Fruit fly (Drosophila melanogaster) whole organism, embryonic: Measurements from ENCODE around the gene Sptz.

Experiments used
- Abd-B ChIP-seq: fragments of 200-800 bp; sonication (Bioruptor generic); optimal IDR thresholded peaks from 2 replicates; lab custom pipeline; 2018; ENCODE audit warnings: missing biosample characterization, mild to moderate bottlenecking, missing genetic modification characterization, moderate library complexity
- BEAF-32 ChIP-seq: fragments of 200-800 bp; sonication (Bioruptor generic); optimal IDR thresholded peaks from 3 replicates; lab custom pipeline; 2017; ENCODE audit warnings: missing biosample characterization, missing genetic modification characterization, mild to moderate bottlenecking, moderate library complexity, missing genetic modification reagents
- CG10462 ChIP-seq: fragments of 200-800 bp; sonication (Bioruptor generic); optimal IDR thresholded peaks from 2 replicates; lab custom pipeline; 2016; ENCODE audit warnings: missing biosample characterization, missing genetic modification characterization
- CG10654 ChIP-seq: fragments of 200-800 bp; sonication (Bioruptor generic); optimal IDR thresholded peaks from 2 replicates; lab custom pipeline; 2016; ENCODE audit warnings: missing biosample characterization, missing genetic modification characterization
- CG13624 ChIP-seq: fragments of 200-800 bp; sonication (Bioruptor generic); optimal IDR thresholded peaks from 2 replicates; lab custom pipeline; 2016; ENCODE audit warnings: missing biosample characterization, missing genetic modification characterization
- CG15479 ChIP-seq: fragments of 200-800 bp; sonication (Bioruptor generic); optimal IDR thresholded peaks from 3 replicates; lab custom pipeline; 2019; ENCODE audit warnings: missing biosample characterization, mild to moderate bottlenecking, missing genetic modification characterization, moderate library complexity
- CG1602 ChIP-seq: fragments of 200-800 bp; sonication (Bioruptor generic); optimal IDR thresholded peaks from 3 replicates; lab custom pipeline; 2016; ENCODE audit warnings: missing biosample characterization, missing genetic modification characterization
- CG1603 ChIP-seq: fragments of 200-800 bp; sonication (Bioruptor generic); optimal IDR thresholded peaks from 2 replicates; lab custom pipeline; 2019; ENCODE audit warnings: missing biosample characterization, mild to moderate bottlenecking, missing genetic modification characterization, moderate library complexity
- CG17328 ChIP-seq: fragments of 200-800 bp; sonication (Bioruptor generic); IDR thresholded peaks from 2 replicates; pipeline ENCODE4 v1.3.6; 2022; ENCODE audit warnings: missing biosample characterization, missing genetic modification characterization
- CG32767 ChIP-seq: fragments of 200-800 bp; sonication (Bioruptor generic); IDR thresholded peaks from 2 replicates; pipeline ENCODE4 v1.3.6; 2022; ENCODE audit warnings: missing biosample characterization, missing genetic modification characterization
- CG33213 ChIP-seq: fragments of 200-800 bp; sonication (Bioruptor generic); optimal IDR thresholded peaks from 3 replicates; lab custom pipeline; 2016; ENCODE audit warnings: missing biosample characterization, missing genetic modification characterization
- CG3838 ChIP-seq: fragments of 200-800 bp; sonication (Bioruptor generic); optimal IDR thresholded peaks from 3 replicates; lab custom pipeline; 2016; ENCODE audit warnings: missing biosample characterization, missing genetic modification characterization
- CG7786 ChIP-seq: fragments of 200-800 bp; sonication (Bioruptor generic); optimal IDR thresholded peaks from 2 replicates; lab custom pipeline; 2016; ENCODE audit warnings: missing biosample characterization, missing genetic modification characterization
- CG7839 ChIP-seq: fragments of 200-800 bp; sonication (Bioruptor generic); optimal IDR thresholded peaks from 3 replicates; lab custom pipeline; 2018; ENCODE audit warnings: missing biosample characterization, mild to moderate bottlenecking, missing genetic modification characterization, moderate library complexity
- CG7928 ChIP-seq: fragments of 200-800 bp; sonication (Bioruptor generic); optimal IDR thresholded peaks from 2 replicates; lab custom pipeline; 2017; ENCODE audit warnings: missing biosample characterization, mild to moderate bottlenecking, missing genetic modification characterization
- CG8290 ChIP-seq, 3 experiments: fragments of 200-800 bp; sonication (Bioruptor generic); optimal IDR thresholded peaks; 2 replicates each; lab custom pipeline; 2016 to 2019; ENCODE audit warnings: missing biosample characterization in 3 of 3, missing genetic modification characterization in 3 of 3, mild to moderate bottlenecking in 2 of 3, moderate library complexity in 1 of 3
- CG8388 ChIP-seq: fragments of 200-800 bp; sonication (Bioruptor generic); optimal IDR thresholded peaks from 2 replicates; lab custom pipeline; 2019; ENCODE audit warnings: missing biosample characterization, mild to moderate bottlenecking, missing genetic modification characterization, moderate library complexity
- Camta ChIP-seq: fragments of 200-800 bp; sonication (Bioruptor generic); optimal IDR thresholded peaks from 2 replicates; lab custom pipeline; 2016; ENCODE audit warnings: missing biosample characterization, missing genetic modification characterization
- Dek ChIP-seq: fragments of 200-800 bp; sonication (Bioruptor generic); optimal IDR thresholded peaks from 3 replicates; lab custom pipeline; 2019; ENCODE audit warnings: missing biosample characterization, mild to moderate bottlenecking, missing genetic modification characterization, moderate library complexity
- Fer1 ChIP-seq: fragments of 200-800 bp; sonication (Bioruptor generic); optimal IDR thresholded peaks from 2 replicates; lab custom pipeline; 2017; ENCODE audit warnings: missing biosample characterization, mild to moderate bottlenecking, missing genetic modification characterization
- Fer3 ChIP-seq: fragments of 200-800 bp; sonication (Bioruptor generic); optimal IDR thresholded peaks from 2 replicates; lab custom pipeline; 2018; ENCODE audit warnings: missing biosample characterization, mild to moderate bottlenecking, missing genetic modification characterization, moderate library complexity
- HmgZ ChIP-seq: fragments of 200-800 bp; sonication (Bioruptor generic); optimal IDR thresholded peaks from 2 replicates; lab custom pipeline; 2018; ENCODE audit warnings: missing biosample characterization, mild to moderate bottlenecking, missing genetic modification characterization
- Six4 ChIP-seq: fragments of 200-800 bp; sonication (Bioruptor generic); optimal IDR thresholded peaks from 2 replicates; lab custom pipeline; 2016; ENCODE audit warnings: missing biosample characterization, missing genetic modification characterization
- Trl ChIP-seq, 3 experiments: fragments of >200 bp in 2 of 3; fragments of 200-800 bp in 1 of 3; sonication (Bioruptor generic) in 1 of 3; optimal IDR thresholded peaks; 2 replicates in 1 of 3; 3 replicates in 2 of 3; lab custom pipeline; 2016 to 2017; ENCODE audit warnings: missing biosample characterization in 1 of 3, missing genetic modification characterization in 1 of 3
- YL-1 ChIP-seq: fragments of 200-800 bp; sonication (Bioruptor generic); optimal IDR thresholded peaks from 3 replicates; lab custom pipeline; 2017; ENCODE audit warnings: missing biosample characterization, mild to moderate bottlenecking, missing genetic modification characterization
- aop ChIP-seq: fragments of 200-800 bp; sonication (Bioruptor generic); IDR thresholded peaks from 2 replicates; pipeline ENCODE4 v1.3.6; 2022; ENCODE audit warnings: missing biosample characterization, missing genetic modification characterization
- ato ChIP-seq: fragments of 200-800 bp; sonication (Bioruptor generic); IDR thresholded peaks from 2 replicates; pipeline ENCODE4 v1.3.6; 2022; ENCODE audit warnings: missing biosample characterization, missing genetic modification characterization; ENCODE audit not compliant: partially characterized antibody
- bab2 ChIP-seq: fragments of 200-800 bp; sonication (Bioruptor generic); optimal IDR thresholded peaks from 2 replicates; lab custom pipeline; 2016; ENCODE audit warnings: missing biosample characterization, missing genetic modification characterization
- chn ChIP-seq: fragments of 200-800 bp; sonication (Bioruptor generic); optimal IDR thresholded peaks from 2 replicates; lab custom pipeline; 2016; ENCODE audit warnings: missing biosample characterization, missing genetic modification characterization
- dpn ChIP-seq, 2 experiments: fragments of 200-800 bp; sonication (Bioruptor generic); optimal IDR thresholded peaks; 3 replicates each; lab custom pipeline; 2016; ENCODE audit warnings: missing biosample characterization in 2 of 2, missing genetic modification characterization in 2 of 2
- eyg ChIP-seq: fragments of 200-800 bp; sonication (Bioruptor generic); optimal IDR thresholded peaks from 3 replicates; lab custom pipeline; 2016; ENCODE audit warnings: missing biosample characterization, missing genetic modification characterization
- fu2 ChIP-seq: fragments of 200-800 bp; sonication (Bioruptor generic); optimal IDR thresholded peaks from 2 replicates; lab custom pipeline; 2016; ENCODE audit warnings: missing biosample characterization, missing genetic modification characterization
- gem ChIP-seq: fragments of 200-800 bp; sonication (Bioruptor generic); optimal IDR thresholded peaks from 2 replicates; lab custom pipeline; 2019; ENCODE audit warnings: missing biosample characterization, mild to moderate bottlenecking, missing genetic modification characterization, moderate library complexity
- grau ChIP-seq: fragments of 200-800 bp; optimal IDR thresholded peaks from 3 replicates; lab custom pipeline; 2019; ENCODE audit warnings: missing biosample characterization, mild to moderate bottlenecking, missing genetic modification characterization, moderate library complexity
- jumu ChIP-seq: fragments of 200-800 bp; sonication (Bioruptor generic); optimal IDR thresholded peaks from 3 replicates; lab custom pipeline; 2016; ENCODE audit warnings: missing biosample characterization, missing genetic modification characterization
- kni ChIP-seq: fragments of 200-800 bp; sonication (Bioruptor generic); optimal IDR thresholded peaks from 3 replicates; lab custom pipeline; 2017; ENCODE audit warnings: mild to moderate bottlenecking, missing biosample characterization, missing genetic modification reagents, missing genetic modification characterization
- knrl ChIP-seq: fragments of 200-800 bp; sonication (Bioruptor generic); IDR thresholded peaks from 3 replicates; pipeline ENCODE4 v1.3.6; 2022; ENCODE audit warnings: missing biosample characterization, missing genetic modification characterization; ENCODE audit not compliant: partially characterized antibody
- lov ChIP-seq, 2 experiments: fragments of 200-800 bp in 1 of 2; fragments of >200 bp in 1 of 2; sonication (Bioruptor generic) in 1 of 2; IDR thresholded peaks in 1 of 2; optimal IDR thresholded peaks in 1 of 2; 2 replicates in 1 of 2; 3 replicates in 1 of 2; pipeline versions ENCODE4 v1.3.6 to Lab custom; 2017 to 2022; ENCODE audit warnings: missing biosample characterization in 1 of 2, missing genetic modification characterization in 1 of 2
- odd ChIP-seq: fragments of 200-800 bp; sonication (Bioruptor generic); optimal IDR thresholded peaks from 2 replicates; lab custom pipeline; 2017; ENCODE audit warnings: missing biosample characterization, mild to moderate bottlenecking, missing genetic modification characterization
- pho ChIP-seq: fragments of 200-800 bp; sonication (Bioruptor generic); optimal IDR thresholded peaks from 2 replicates; lab custom pipeline; 2016; ENCODE audit warnings: missing biosample characterization, missing genetic modification characterization
- pum ChIP-seq: fragments of 200-800 bp; sonication (Bioruptor generic); optimal IDR thresholded peaks from 2 replicates; lab custom pipeline; 2016; ENCODE audit warnings: missing biosample characterization, missing genetic modification characterization
- ro ChIP-seq: fragments of 200-800 bp; sonication (Bioruptor generic); IDR thresholded peaks from 2 replicates; pipeline ENCODE4 v1.3.6; 2022; ENCODE audit warnings: missing biosample characterization, missing genetic modification characterization
- salm ChIP-seq: fragments of 200-800 bp; sonication (Bioruptor generic); optimal IDR thresholded peaks from 2 replicates; lab custom pipeline; 2018; ENCODE audit warnings: missing biosample characterization, mild to moderate bottlenecking, missing genetic modification characterization
- sens ChIP-seq: fragments of 200-800 bp; sonication (Bioruptor generic); peaks from one replicate; lab custom pipeline; 2016; ENCODE audit warnings: missing biosample characterization, missing genetic modification characterization
- slbo ChIP-seq: fragments of 200-800 bp; sonication (Bioruptor generic); IDR thresholded peaks from 2 replicates; pipeline ENCODE4 v1.3.6; 2022; ENCODE audit warnings: missing biosample characterization, missing genetic modification characterization
- ssp ChIP-seq: fragments of 200-800 bp; sonication (Bioruptor generic); IDR thresholded peaks from 2 replicates; pipeline ENCODE4 v1.3.6; 2022; ENCODE audit warnings: missing biosample characterization, missing genetic modification characterization
- sug ChIP-seq: fragments of 200-800 bp; optimal IDR thresholded peaks from 2 replicates; lab custom pipeline; 2019; ENCODE audit warnings: missing biosample characterization, mild to moderate bottlenecking, missing genetic modification characterization, moderate library complexity
- zfh2 ChIP-seq: fragments of 200-800 bp; sonication (Bioruptor generic); optimal IDR thresholded peaks from 2 replicates; lab custom pipeline; 2016; ENCODE audit warnings: missing biosample characterization, missing genetic modification characterization

The Sptz gene

DNA sequence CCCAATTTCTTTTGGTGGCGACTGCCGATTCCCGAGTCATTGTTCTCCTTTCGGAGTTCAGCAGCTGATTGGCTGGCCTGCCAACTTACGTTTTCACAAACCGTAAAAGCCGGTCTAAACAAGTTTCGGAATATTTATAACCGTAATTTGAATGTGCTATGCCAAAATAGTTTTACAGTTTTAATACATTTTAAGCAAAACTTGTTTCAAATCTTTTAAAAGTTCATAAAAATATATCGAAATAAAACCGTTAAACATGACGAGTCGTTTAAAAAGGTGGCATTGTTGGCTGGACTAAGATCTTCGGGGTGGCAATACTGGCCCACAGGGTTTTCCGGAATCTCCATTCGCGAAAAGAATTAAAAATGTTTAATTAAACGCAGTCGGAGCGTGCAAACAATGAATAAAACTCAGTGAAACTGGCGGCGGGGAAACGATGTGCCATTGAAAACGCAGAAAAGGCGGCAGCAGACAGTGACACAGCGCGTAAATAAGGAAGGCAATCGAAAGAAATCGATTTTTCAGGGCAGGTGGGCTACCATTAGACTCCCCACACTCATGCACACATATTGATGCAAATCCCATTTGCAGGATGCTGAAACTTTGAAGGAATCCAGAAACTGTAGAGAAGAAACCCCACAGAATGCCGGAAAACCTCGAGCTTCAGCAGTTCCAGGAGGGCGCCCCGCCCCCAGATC is 13.8 kb downstream of the Sptz start, which contains the start of the genes Exd2 and CG5281 (continued):
- TF ChIP-seq CG1602 (GFP tag; lab: Kevin White, UChicago) (peak; percentile 42), CG7786 (GFP tag; lab: Kevin White, UChicago) (peak; percentile 0), pho (GFP tag; lab: Kevin White, UChicago) (peak; percentile 50), ato (no peak), YL-1 (GFP tag; lab: Kevin White, UChicago) (peak; percentile 57), jumu (GFP tag; lab: Kevin White, UChicago) (peak; percentile 17), CG17328 (GFP tag; lab: Robert Waterston, UW) (0 out of 2 replicates have a peak, but pooled peaks have one; percentile 40), odd (GFP tag; lab: Kevin White, UChicago) (no peak), CG32767 (no peak), HmgZ (tag; lab: Kevin White, UChicago) (peak; percentile 51), dpn (GFP tag; optimal IDR thresholded peaks at IDR 0.05; lab: Kevin White, UChicago) (peak; percentile 41 to 50), CG7839 (tag; lab: Kevin White, UChicago) (peak; percentile 43), CG15479 (GFP tag; lab: Kevin White, UChicago) (no peak), grau (peak; percentile 68), lov (optimal IDR thresholded peaks at IDR 0.05; lab: Kevin White, UChicago) (no peak), lov (GFP tag; IDR thresholded peaks at IDR 0.05; lab: Robert Waterston, UW) (no peak), Fer1 (peak; percentile 63), CG33213 (GFP tag; lab: Kevin White, UChicago) (peak; percentile 58), Camta (GFP tag; lab: Kevin White, UChicago) (peak; percentile 39), pum (GFP tag; lab: Kevin White, UChicago) (peak; percentile 49), salm (tag; lab: Kevin White, UChicago) (peak; percentile 2), Six4 (peak; percentile 69), sug (tag; lab: Kevin White, UChicago) (peak; percentile 63), Fer3 (tag; lab: Kevin White, UChicago) (peak; percentile 63), CG8388 (GFP tag; lab: Kevin White, UChicago) (peak; percentile 39), Trl (optimal IDR thresholded peaks at IDR 0.05; lab: Kevin White, UChicago) (no peak), Trl (GFP tag; optimal IDR thresholded peaks at IDR 0.05; lab: Kevin White, UChicago) (peak; percentile 45), fu2 (GFP tag; lab: Kevin White, UChicago) (peak; percentile 1), bab2 (GFP tag; lab: Kevin White, UChicago) (peak; percentile 40), CG1603 (tag; lab: Kevin White, UChicago) (peak; percentile 68), ro (GFP tag; lab: Robert Waterston, UW) (no peak), CG13624 (GFP tag; lab: Kevin White, UChicago) (peak; percentile 16), ssp (GFP tag; lab: Robert Waterston, UW) (no peak), CG3838 (GFP tag; lab: Kevin White, UChicago) (peak; percentile 5), CG8290 (GFP tag; optimal IDR thresholded peaks at IDR 0.05; lab: Kevin White, UChicago) (no peak), CG8290 (tag; optimal IDR thresholded peaks at IDR 0.05; lab: Kevin White, UChicago) (peak in 1 of 2 experiments; percentile 20), Abd-B (GFP tag; lab: Kevin White, UChicago) (peak; percentile 53), CG10654 (GFP tag; lab: Kevin White, UChicago) (peak; percentile 50), aop (GFP tag; lab: Robert Waterston, UW) (no peak), eyg (peak; percentile 14), kni (GFP tag; lab: Kevin White, UChicago) (peak; percentile 54), sens (GFP tag; lab: Kevin White, UChicago) (peak; percentile 94), slbo (GFP tag; lab: Robert Waterston, UW) (peak; percentile 41; the same call in 1 of the 2 replicates), BEAF-32 (peak; percentile 63), knrl (peak; percentile 55), CG10462 (GFP tag; lab: Kevin White, UChicago) (peak; percentile 77), gem (tag; lab: Kevin White, UChicago) (no peak), Dek (no peak), zfh2 (GFP tag; lab: Kevin White, UChicago) (peak; percentile 55), CG7928 (GFP tag; lab: Kevin White, UChicago) (peak; percentile 36), chn (GFP tag; lab: Kevin White, UChicago) (peak; percentile 59)
